Worm (Caenorhabditis elegans): Measurements from ENCODE around the gene C33D9.6.

DNA sequence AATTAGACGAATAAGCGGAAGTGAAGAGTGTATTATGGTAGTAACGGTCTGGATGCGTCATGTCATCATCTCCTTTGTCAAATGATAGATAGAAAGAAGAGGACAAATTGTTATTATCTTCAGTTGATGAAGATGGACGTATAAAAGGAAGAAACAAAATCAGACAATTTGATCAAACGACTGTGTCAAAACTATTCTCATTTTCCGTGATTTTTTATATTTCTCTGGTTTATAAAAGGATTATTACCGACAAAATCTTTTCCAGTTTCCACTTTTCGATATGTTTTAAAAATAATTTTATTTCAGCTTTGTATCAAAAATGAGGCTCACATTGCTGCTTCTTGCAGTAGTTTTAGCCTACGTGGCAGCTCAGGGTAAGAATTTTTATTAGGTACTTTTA lies 38.1 kb upstream of the C33D9.6 start, which contains the start of gene grsp-2:
- no peak for TF ChIP-seq F55B11.4 (tag; optimal IDR thresholded peaks at IDR 0.05; ENCODE audit: borderline replicate concordance, insufficient read depth)
- TF ChIP-seq F33H1.4 (GFP tag; IDR thresholded peaks at IDR 0.05), result no peak
- no peak for TF ChIP-seq nhr-80 (tag; optimal IDR thresholded peaks at IDR 0.05)
- no peak for TF ChIP-seq ztf-3 (GFP tag; optimal IDR thresholded peaks at IDR 0.05)
- no peak for TF ChIP-seq unc-130 (GFP tag; optimal IDR thresholded peaks at IDR 0.05)
- no peak for TF ChIP-seq egrh-3 (GFP tag; IDR thresholded peaks at IDR 0.05)
- no peak for TF ChIP-seq ztf-26 (tag; optimal IDR thresholded peaks at IDR 0.05)
- no peak for TF ChIP-seq mes-4 (tag; optimal IDR thresholded peaks at IDR 0.05)
- no peak for TF ChIP-seq ama-1 (optimal IDR thresholded peaks at IDR 0.05)
- no peak for TF ChIP-seq ama-1 (GFP tag; optimal IDR thresholded peaks at IDR 0.05)
- TF ChIP-seq unc-62 (GFP tag; optimal IDR thresholded peaks at IDR 0.05), result no peak
- no peak for TF ChIP-seq tlf-1 (GFP tag; optimal IDR thresholded peaks at IDR 0.05)
- no peak for TF ChIP-seq ceh-100 (GFP tag; IDR thresholded peaks at IDR 0.05)
